Worm (Caenorhabditis elegans): ENCODE measurements around the gene srh-33.

DNA sequence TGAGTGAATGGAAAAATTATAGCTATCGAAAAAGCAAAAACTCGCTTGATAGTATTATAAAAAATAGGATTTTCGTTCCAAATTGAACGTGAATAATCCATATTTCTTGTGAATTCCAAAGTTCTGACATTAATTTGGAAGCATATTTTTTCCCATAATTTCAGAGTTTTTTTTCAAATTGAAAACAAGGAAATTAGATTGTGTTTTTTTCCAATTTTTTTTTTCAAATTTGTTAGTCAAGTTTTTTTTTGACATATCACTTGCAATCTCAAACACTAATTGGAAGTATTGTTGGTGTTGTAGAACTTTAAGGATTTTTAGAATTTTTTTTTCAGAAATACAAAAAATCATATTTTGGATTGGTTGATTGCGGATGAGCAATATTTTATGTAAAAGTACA, 3.5 kb upstream of the srh-33 start, which contains the start of gene srh-34:
- TF ChIP-seq skn-1 (tag; optimal IDR thresholded peaks at IDR 0.05) (no peak), cey-2 (tag; optimal IDR thresholded peaks at IDR 0.05; ENCODE audit: borderline replicate concordance, insufficient read depth) (no peak), egl-43 (GFP tag; IDR thresholded peaks at IDR 0.05) (no peak), lin-38 (GFP tag; IDR thresholded peaks at IDR 0.05) (no peak), unc-39 (tag; optimal IDR thresholded peaks at IDR 0.05) (no peak), ces-1 (GFP tag; optimal IDR thresholded peaks at IDR 0.05) (no peak)
